Fruit fly (Drosophila melanogaster) whole organism, embryonic: ENCODE results near the gene CG6607.
A peak's percentile ranks its signal among the peaks of the same experiment; 100 is the strongest.

ENCODE experiments used
- Aef1 ChIP-seq: fragments of 200-800 bp; sonication (Bioruptor generic); IDR thresholded peaks from 3 replicates; pipeline ENCODE4 v1.3.6; 2022; ENCODE audit warnings: missing biosample characterization, missing genetic modification characterization
- Asciz ChIP-seq: fragments of 200-800 bp; sonication (Bioruptor generic); optimal IDR thresholded peaks from 2 replicates; lab custom pipeline; 2017; ENCODE audit warnings: missing biosample characterization, mild to moderate bottlenecking, missing genetic modification characterization, missing genetic modification reagents
- Atf6 ChIP-seq: fragments of 200-800 bp; sonication (Bioruptor generic); IDR thresholded peaks from 2 replicates; pipeline ENCODE4 v1.3.6; 2022; ENCODE audit warnings: missing biosample characterization, missing genetic modification characterization
- CG10209 ChIP-seq: fragments of 200-800 bp; sonication (Bioruptor generic); optimal IDR thresholded peaks from 3 replicates; lab custom pipeline; 2017; ENCODE audit warnings: missing biosample characterization, mild to moderate bottlenecking, missing genetic modification characterization, missing genetic modification reagents
- CG10366 ChIP-seq: fragments of 200-800 bp; sonication (Bioruptor generic); IDR thresholded peaks from 2 replicates; pipeline ENCODE4 v1.3.6; 2022; ENCODE audit warnings: missing biosample characterization, missing genetic modification characterization
- CG10431 ChIP-seq: fragments of 200-800 bp; sonication (Bioruptor generic); optimal IDR thresholded peaks from 3 replicates; lab custom pipeline; 2018; ENCODE audit warnings: missing biosample characterization, mild to moderate bottlenecking, missing genetic modification characterization
- CG10979 ChIP-seq: fragments of 200-800 bp; sonication (Bioruptor generic); optimal IDR thresholded peaks from 2 replicates; lab custom pipeline; 2018; ENCODE audit warnings: missing biosample characterization, mild to moderate bottlenecking, missing genetic modification characterization, moderate library complexity
- CG11695 ChIP-seq: fragments of 200-800 bp; sonication (Bioruptor generic); IDR thresholded peaks from 3 replicates; pipeline ENCODE4 v1.3.6; 2022; ENCODE audit warnings: missing biosample characterization, missing genetic modification characterization
- CG12391 ChIP-seq: fragments of 200-800 bp; sonication (Bioruptor generic); optimal IDR thresholded peaks from 3 replicates; lab custom pipeline; 2018; ENCODE audit warnings: missing biosample characterization, mild to moderate bottlenecking, missing genetic modification characterization, moderate library complexity
- CG12942 ChIP-seq: fragments of 200-800 bp; sonication (Bioruptor generic); optimal IDR thresholded peaks from 3 replicates; lab custom pipeline; 2016; ENCODE audit warnings: missing biosample characterization, missing genetic modification characterization
- CG17359 ChIP-seq: fragments of 200-800 bp; sonication (Bioruptor generic); optimal IDR thresholded peaks from 3 replicates; lab custom pipeline; 2018; ENCODE audit warnings: missing biosample characterization, mild to moderate bottlenecking, missing genetic modification characterization, moderate library complexity
- CG17829 ChIP-seq: fragments of 200-800 bp; optimal IDR thresholded peaks from 2 replicates; lab custom pipeline; 2019; ENCODE audit warnings: missing biosample characterization, mild to moderate bottlenecking, missing genetic modification characterization, moderate library complexity
- CG2120 ChIP-seq: fragments of 200-800 bp; sonication (Bioruptor generic); optimal IDR thresholded peaks from 3 replicates; lab custom pipeline; 2016; ENCODE audit warnings: missing biosample characterization, missing genetic modification characterization
- CG2678 ChIP-seq: fragments of 200-800 bp; sonication (Bioruptor generic); optimal IDR thresholded peaks from 3 replicates; lab custom pipeline; 2019; ENCODE audit warnings: missing biosample characterization, mild to moderate bottlenecking, missing genetic modification characterization, moderate library complexity
- CG3407 ChIP-seq: fragments of 200-800 bp; sonication (Bioruptor generic); optimal IDR thresholded peaks from 2 replicates; lab custom pipeline; 2018; ENCODE audit warnings: missing biosample characterization, mild to moderate bottlenecking, missing genetic modification characterization
- CG3847 ChIP-seq: fragments of 200-800 bp; sonication (Bioruptor generic); IDR thresholded peaks from 2 replicates; pipeline ENCODE4 v1.3.6; 2022; ENCODE audit warnings: missing biosample characterization, missing genetic modification characterization
- CG4360 ChIP-seq: fragments of 200-800 bp; sonication (Bioruptor generic); IDR thresholded peaks from 2 replicates; pipeline ENCODE4 v1.3.6; 2022; ENCODE audit warnings: missing biosample characterization, missing genetic modification characterization
- CG6654 ChIP-seq: fragments of 200-800 bp; sonication (Bioruptor generic); optimal IDR thresholded peaks from 2 replicates; lab custom pipeline; 2017; ENCODE audit warnings: missing biosample characterization, mild to moderate bottlenecking, missing genetic modification characterization
- CG7786 ChIP-seq: fragments of 200-800 bp; sonication (Bioruptor generic); optimal IDR thresholded peaks from 2 replicates; lab custom pipeline; 2016; ENCODE audit warnings: missing biosample characterization, missing genetic modification characterization
- D ChIP-seq, 2 experiments: fragments of 200-800 bp in 1 of 2; fragments of >200 bp in 1 of 2; sonication (Bioruptor generic) in 1 of 2; optimal IDR thresholded peaks; 2 replicates in 1 of 2; 3 replicates in 1 of 2; lab custom pipeline; 2017; ENCODE audit warnings: mild to moderate bottlenecking in 1 of 2, missing biosample characterization in 1 of 2, missing genetic modification characterization in 1 of 2, missing genetic modification reagents in 1 of 2
- D19A ChIP-seq: fragments of 200-800 bp; optimal IDR thresholded peaks from 3 replicates; lab custom pipeline; 2019; ENCODE audit warnings: missing biosample characterization, mild to moderate bottlenecking, missing genetic modification characterization, moderate library complexity
- D19B ChIP-seq: fragments of 200-800 bp; sonication (Bioruptor generic); optimal IDR thresholded peaks from 2 replicates; lab custom pipeline; 2017; ENCODE audit warnings: missing biosample characterization, mild to moderate bottlenecking, missing genetic modification characterization
- Drgx ChIP-seq: fragments of 200-800 bp; sonication (Bioruptor generic); IDR thresholded peaks from 2 replicates; pipeline ENCODE4 v1.3.6; 2022; ENCODE audit warnings: missing biosample characterization, missing genetic modification characterization
- E2f1 ChIP-seq: fragments of 200-800 bp; sonication (Bioruptor generic); IDR thresholded peaks from 2 replicates; pipeline ENCODE4 v1.3.6; 2022; ENCODE audit warnings: missing biosample characterization, missing genetic modification characterization
- Fer1 ChIP-seq: fragments of 200-800 bp; sonication (Bioruptor generic); optimal IDR thresholded peaks from 2 replicates; lab custom pipeline; 2017; ENCODE audit warnings: missing biosample characterization, mild to moderate bottlenecking, missing genetic modification characterization
- Hmx ChIP-seq: fragments of 200-800 bp; sonication (Bioruptor generic); optimal IDR thresholded peaks from 2 replicates; lab custom pipeline; 2016; ENCODE audit warnings: missing biosample characterization, missing genetic modification characterization
- Hr51 ChIP-seq, 2 experiments: fragments of 200-800 bp; sonication (Bioruptor generic); optimal IDR thresholded peaks; 2 replicates in 1 of 2; 3 replicates in 1 of 2; lab custom pipeline; 2016 to 2018; ENCODE audit warnings: missing biosample characterization in 2 of 2, missing genetic modification characterization in 2 of 2, mild to moderate bottlenecking in 1 of 2, moderate library complexity in 1 of 2
- Hsf ChIP-seq: fragments of 200-800 bp; sonication (Bioruptor generic); optimal IDR thresholded peaks from 3 replicates; lab custom pipeline; 2016; ENCODE audit warnings: missing biosample characterization, missing genetic modification characterization
- Oaz ChIP-seq: fragments of 200-800 bp; sonication (Bioruptor generic); IDR thresholded peaks from 2 replicates; pipeline ENCODE4 v1.3.6; 2022; ENCODE audit warnings: missing biosample characterization, missing genetic modification characterization
- Pdp1 ChIP-seq, 2 experiments: fragments of 200-800 bp; sonication (Bioruptor generic); optimal IDR thresholded peaks; 3 replicates each; lab custom pipeline; 2016; ENCODE audit warnings: missing biosample characterization in 2 of 2, missing genetic modification characterization in 2 of 2, mild to moderate bottlenecking in 1 of 2, moderate library complexity in 1 of 2
- Ptx1 ChIP-seq: fragments of 200-800 bp; sonication (Bioruptor generic); IDR thresholded peaks from 2 replicates; pipeline ENCODE4 v1.3.6; 2022; ENCODE audit warnings: missing biosample characterization, missing genetic modification characterization
- Sry-β ChIP-seq: fragments of 200-800 bp; sonication (Bioruptor generic); optimal IDR thresholded peaks from 2 replicates; lab custom pipeline; 2018; ENCODE audit warnings: missing biosample characterization, mild to moderate bottlenecking, missing genetic modification characterization, moderate library complexity
- Xbp1 ChIP-seq: fragments of 200-800 bp; sonication (Bioruptor generic); optimal IDR thresholded peaks from 3 replicates; lab custom pipeline; 2016; ENCODE audit warnings: missing biosample characterization, mild to moderate bottlenecking, missing genetic modification characterization
- bcd ChIP-seq: fragments of 200-800 bp; sonication (Bioruptor generic); optimal IDR thresholded peaks from 2 replicates; lab custom pipeline; 2017; ENCODE audit warnings: missing biosample characterization, mild to moderate bottlenecking, missing genetic modification characterization
- cato ChIP-seq: fragments of 200-800 bp; sonication (Bioruptor generic); optimal IDR thresholded peaks from 2 replicates; lab custom pipeline; 2016; ENCODE audit warnings: missing biosample characterization, missing genetic modification characterization, borderline replicate concordance
- dmrt11E ChIP-seq: fragments of 200-800 bp; sonication (Bioruptor generic); optimal IDR thresholded peaks from 3 replicates; lab custom pipeline; 2018; ENCODE audit warnings: missing biosample characterization, mild to moderate bottlenecking, missing genetic modification characterization, moderate library complexity
- gcm2 ChIP-seq: fragments of 200-800 bp; sonication (Bioruptor generic); optimal IDR thresholded peaks from 2 replicates; lab custom pipeline; 2016; ENCODE audit warnings: missing biosample characterization, missing genetic modification characterization
- insv ChIP-seq, 2 experiments: fragments of 200-800 bp; sonication (Bioruptor generic); optimal IDR thresholded peaks; 3 replicates each; lab custom pipeline; 2016 to 2018; ENCODE audit warnings: missing biosample characterization in 2 of 2, missing genetic modification characterization in 2 of 2
- kni ChIP-seq: fragments of 200-800 bp; sonication (Bioruptor generic); optimal IDR thresholded peaks from 3 replicates; lab custom pipeline; 2017; ENCODE audit warnings: mild to moderate bottlenecking, missing biosample characterization, missing genetic modification reagents, missing genetic modification characterization
- knrl ChIP-seq: fragments of 200-800 bp; sonication (Bioruptor generic); IDR thresholded peaks from 3 replicates; pipeline ENCODE4 v1.3.6; 2022; ENCODE audit warnings: missing biosample characterization, missing genetic modification characterization; ENCODE audit not compliant: partially characterized antibody
- lov ChIP-seq, 2 experiments: fragments of 200-800 bp in 1 of 2; fragments of >200 bp in 1 of 2; sonication (Bioruptor generic) in 1 of 2; IDR thresholded peaks in 1 of 2; optimal IDR thresholded peaks in 1 of 2; 2 replicates in 1 of 2; 3 replicates in 1 of 2; pipeline versions ENCODE4 v1.3.6 to Lab custom; 2017 to 2022; ENCODE audit warnings: missing biosample characterization in 1 of 2, missing genetic modification characterization in 1 of 2
- pfk ChIP-seq: fragments of 200-800 bp; sonication (Bioruptor generic); optimal IDR thresholded peaks from 2 replicates; lab custom pipeline; 2018; ENCODE audit warnings: missing biosample characterization, mild to moderate bottlenecking, missing genetic modification characterization, moderate library complexity
- pros ChIP-seq: fragments of 200-800 bp; sonication (Bioruptor generic); optimal IDR thresholded peaks from 3 replicates; lab custom pipeline; 2019; ENCODE audit warnings: missing biosample characterization, mild to moderate bottlenecking, missing genetic modification characterization, moderate library complexity
- repo ChIP-seq: fragments of 200-800 bp; sonication (Bioruptor generic); optimal IDR thresholded peaks from 2 replicates; lab custom pipeline; 2016; ENCODE audit warnings: missing biosample characterization, missing genetic modification characterization
- schlank ChIP-seq: fragments of 200-800 bp; sonication (Bioruptor generic); optimal IDR thresholded peaks from 2 replicates; lab custom pipeline; 2018; ENCODE audit warnings: missing biosample characterization, mild to moderate bottlenecking, missing genetic modification characterization
- sens ChIP-seq: fragments of 200-800 bp; sonication (Bioruptor generic); peaks from one replicate; lab custom pipeline; 2016; ENCODE audit warnings: missing biosample characterization, missing genetic modification characterization
- sim ChIP-seq: fragments of 200-800 bp; sonication (Bioruptor generic); IDR thresholded peaks from 2 replicates; pipeline ENCODE4 v1.3.6; 2022; ENCODE audit warnings: missing biosample characterization, missing genetic modification characterization
- slbo ChIP-seq: fragments of 200-800 bp; sonication (Bioruptor generic); IDR thresholded peaks from 2 replicates; pipeline ENCODE4 v1.3.6; 2022; ENCODE audit warnings: missing biosample characterization, missing genetic modification characterization
- sug ChIP-seq: fragments of 200-800 bp; optimal IDR thresholded peaks from 2 replicates; lab custom pipeline; 2019; ENCODE audit warnings: missing biosample characterization, mild to moderate bottlenecking, missing genetic modification characterization, moderate library complexity
- wor ChIP-seq: fragments of 200-800 bp; sonication (Bioruptor generic); IDR thresholded peaks from 2 replicates; pipeline ENCODE4 v1.3.6; 2022; ENCODE audit warnings: missing biosample characterization, missing genetic modification characterization

CG6607 gene

DNA sequence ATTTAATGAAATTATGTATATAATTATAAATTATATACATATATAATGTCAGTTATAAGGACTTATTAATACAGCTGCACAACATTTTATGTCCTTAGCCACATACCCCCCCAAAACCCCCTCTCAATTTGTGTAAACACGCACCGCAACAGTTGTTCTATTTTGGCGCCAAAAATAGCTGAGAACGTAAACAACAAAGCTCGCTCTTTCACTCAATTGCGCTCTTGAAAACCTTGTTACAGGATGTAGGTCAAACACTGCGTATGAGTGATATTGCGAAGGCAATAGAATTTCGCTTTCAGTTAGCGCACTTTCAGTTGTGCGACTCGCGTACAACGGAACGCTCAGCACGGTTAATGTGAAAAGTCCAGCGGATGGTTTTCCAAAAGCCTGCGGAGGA is 16.5 kb downstream of the CG6607 start, which contains the start of gene Esyt2 (continued):
- TF ChIP-seq lov (optimal IDR thresholded peaks at IDR 0.05; lab: Kevin White, UChicago), result no peak
- no peak for TF ChIP-seq lov (GFP tag; IDR thresholded peaks at IDR 0.05; lab: Robert Waterston, UW)
- TF ChIP-seq CG17359 (tag; lab: Kevin White, UChicago), result peak; percentile 56
- no peak for TF ChIP-seq Sry-β
- no peak for TF ChIP-seq CG17829
- TF ChIP-seq Fer1, result peak; percentile 46
- peak; percentile 77 for TF ChIP-seq slbo (GFP tag; lab: Robert Waterston, UW)
- no peak for TF ChIP-seq pros
- TF ChIP-seq CG10366 (GFP tag; lab: Robert Waterston, UW), result no peak
- peak; percentile 38 for TF ChIP-seq sens (GFP tag; lab: Kevin White, UChicago)
- TF ChIP-seq repo (GFP tag; lab: Kevin White, UChicago), result no peak
- no peak for TF ChIP-seq dmrt11E (tag; lab: Kevin White, UChicago)
- no peak for TF ChIP-seq Pdp1 (GFP tag; optimal IDR thresholded peaks at IDR 0.05; lab: Kevin White, UChicago)
- TF ChIP-seq CG10979 (tag; lab: Kevin White, UChicago), result no peak
- TF ChIP-seq CG6654, result no peak
- TF ChIP-seq CG7786 (GFP tag; lab: Kevin White, UChicago), result no peak
- no peak for TF ChIP-seq wor
- peak; percentile 11 for TF ChIP-seq CG12942 (GFP tag; lab: Kevin White, UChicago)
- no peak for TF ChIP-seq CG4360 (GFP tag; lab: Robert Waterston, UW)
- TF ChIP-seq Hsf (GFP tag; lab: Kevin White, UChicago), result no peak
- no peak for TF ChIP-seq Hmx
- no peak for TF ChIP-seq schlank
- TF ChIP-seq CG3407, result no peak
- TF ChIP-seq cato, result no peak
- no peak for TF ChIP-seq Oaz (GFP tag; lab: Robert Waterston, UW)
- TF ChIP-seq E2f1 (GFP tag; lab: Robert Waterston, UW), result peak; percentile 86
- TF ChIP-seq CG2120, result peak; percentile 27
- peak; percentile 63; the same call in 2 of the 3 replicates for TF ChIP-seq CG11695 (GFP tag; lab: Robert Waterston, UW)
- peak; percentile 38; the same call in 1 of the 2 replicates for TF ChIP-seq Atf6 (GFP tag; lab: Robert Waterston, UW)
- no peak for TF ChIP-seq knrl
- peak; percentile 71 for TF ChIP-seq Drgx
- TF ChIP-seq D19A (tag; lab: Kevin White, UChicago), result peak; percentile 15
- TF ChIP-seq Asciz (GFP tag; lab: Kevin White, UChicago), result peak; percentile 4
- no peak for TF ChIP-seq sug
- peak; percentile 53 for TF ChIP-seq bcd (GFP tag; lab: Kevin White, UChicago)
- TF ChIP-seq D19B (GFP tag; lab: Kevin White, UChicago), result no peak
- TF ChIP-seq Xbp1 (GFP tag; lab: Kevin White, UChicago), result peak; percentile 26
- TF ChIP-seq Aef1 (GFP tag; lab: Robert Waterston, UW), result no peak
- peak; percentile 47 for TF ChIP-seq Ptx1 (GFP tag; lab: Robert Waterston, UW)
- TF ChIP-seq CG3847 (GFP tag; lab: Robert Waterston, UW), result peak; percentile 14; the same call in 1 of the 2 replicates
- TF ChIP-seq insv (GFP tag; optimal IDR thresholded peaks at IDR 0.05; lab: Kevin White, UChicago), result no peak
- no peak for TF ChIP-seq gcm2 (GFP tag; lab: Kevin White, UChicago)
- TF ChIP-seq sim, result no peak
- peak; percentile 58 for TF ChIP-seq CG10209 (GFP tag; lab: Kevin White, UChicago)
- TF ChIP-seq D (optimal IDR thresholded peaks at IDR 0.05; lab: Kevin White, UChicago), result no peak
- no peak for TF ChIP-seq D (GFP tag; optimal IDR thresholded peaks at IDR 0.05; lab: Kevin White, UChicago)
- no peak for TF ChIP-seq kni (GFP tag; lab: Kevin White, UChicago)
- no peak for TF ChIP-seq pfk (GFP tag; lab: Kevin White, UChicago)
- TF ChIP-seq CG12391, result peak; percentile 38
- no peak for TF ChIP-seq CG10431
- TF ChIP-seq CG2678 (tag; lab: Kevin White, UChicago), result peak; percentile 64
- peak in 1 of 2 experiments; percentile 57 for TF ChIP-seq Hr51 (GFP tag; optimal IDR thresholded peaks at IDR 0.05; lab: Kevin White, UChicago)
